Fruit fly (Drosophila melanogaster) whole organism, pupa: ENCODE results near the gene CG11892.

Experiments
- CG10348 ChIP-seq: fragments of 200-800 bp; sonication (Bioruptor generic); IDR thresholded peaks from 2 replicates; pipeline ENCODE4 v1.3.6; 2022; ENCODE audit warnings: missing biosample characterization, missing genetic modification characterization
- CG14655 ChIP-seq: fragments of 200-800 bp; sonication (Bioruptor generic); optimal IDR thresholded peaks from 3 replicates; lab custom pipeline; 2017; ENCODE audit warnings: mild to moderate bottlenecking, missing biosample characterization, missing genetic modification reagents, missing genetic modification characterization
- CG15710 ChIP-seq: fragments of 200-800 bp; sonication (Bioruptor generic); optimal IDR thresholded peaks from 2 replicates; lab custom pipeline; 2018; ENCODE audit warnings: missing biosample characterization, mild to moderate bottlenecking, missing genetic modification characterization, moderate library complexity
- CG17806 ChIP-seq: fragments of 200-800 bp; sonication (Bioruptor generic); optimal IDR thresholded peaks from 2 replicates; lab custom pipeline; 2018; ENCODE audit warnings: missing biosample characterization, mild to moderate bottlenecking, missing genetic modification characterization, moderate library complexity
- CG32121 ChIP-seq: fragments of 200-800 bp; sonication (Bioruptor generic); IDR thresholded peaks from 2 replicates; pipeline ENCODE4 v1.3.6; 2022; ENCODE audit warnings: missing biosample characterization, missing genetic modification characterization
- CG34367 ChIP-seq: fragments of 200-800 bp; sonication (Bioruptor generic); optimal IDR thresholded peaks from 2 replicates; lab custom pipeline; 2018; ENCODE audit warnings: missing biosample characterization, mild to moderate bottlenecking, missing genetic modification characterization
- CG8301 ChIP-seq: fragments of 200-800 bp; sonication (Bioruptor generic); optimal IDR thresholded peaks from 2 replicates; lab custom pipeline; 2018; ENCODE audit warnings: missing biosample characterization, mild to moderate bottlenecking, missing genetic modification characterization
- CG9948 ChIP-seq: fragments of 200-800 bp; sonication (Bioruptor generic); optimal IDR thresholded peaks from 2 replicates; lab custom pipeline; 2018; ENCODE audit warnings: missing biosample characterization, mild to moderate bottlenecking, missing genetic modification characterization, moderate library complexity
- D1 ChIP-seq: fragments of 200-800 bp; sonication (Bioruptor generic); optimal IDR thresholded peaks from 2 replicates; lab custom pipeline; 2018; ENCODE audit warnings: missing biosample characterization, mild to moderate bottlenecking, missing genetic modification characterization, moderate library complexity
- EcR ChIP-seq: fragments of 200-800 bp; sonication (Bioruptor generic); optimal IDR thresholded peaks from 3 replicates; lab custom pipeline; 2019; ENCODE audit warnings: missing biosample characterization, missing genetic modification characterization, mild to moderate bottlenecking, moderate library complexity, missing genetic modification reagents
- Pif1B ChIP-seq: fragments of 200-800 bp; sonication (Bioruptor generic); optimal IDR thresholded peaks from 3 replicates; lab custom pipeline; 2016; ENCODE audit warnings: missing biosample characterization, missing genetic modification characterization
- fd96Ca ChIP-seq: fragments of 200-800 bp; sonication (Bioruptor generic); IDR thresholded peaks from 3 replicates; pipeline ENCODE4 v1.3.6; 2022; ENCODE audit warnings: missing biosample characterization, missing genetic modification characterization
- rn ChIP-seq: fragments of 200-800 bp; sonication (Bioruptor generic); IDR thresholded peaks from 2 replicates; pipeline ENCODE4 v1.3.6; 2022; ENCODE audit warnings: missing biosample characterization, missing genetic modification characterization

DNA sequence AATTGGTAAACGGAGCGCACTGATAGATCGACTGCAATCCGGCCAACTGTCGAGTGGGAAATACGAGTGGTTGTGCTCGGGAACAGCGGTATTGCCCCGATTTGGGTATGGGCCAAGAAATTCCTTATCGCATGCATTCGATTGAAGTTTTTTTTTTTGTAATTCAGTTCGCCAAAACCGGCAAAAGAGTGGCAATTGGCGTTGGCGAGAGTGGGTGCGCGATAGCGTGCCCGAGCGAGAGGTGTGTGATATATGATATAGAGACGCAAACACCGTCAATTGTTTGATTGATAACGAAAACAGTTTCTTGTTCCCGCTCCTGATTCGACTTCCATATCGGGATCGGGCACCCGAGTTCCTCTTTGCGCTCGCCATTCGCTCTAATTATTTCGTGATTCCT is 32.4 kb downstream of the CG11892 start, which contains the start of gene CG31087:
- TF ChIP-seq CG34367 (no peak), CG10348 (GFP tag; lab: Robert Waterston, UW) (no peak), fd96Ca (no peak), CG15710 (tag; lab: Kevin White, UChicago) (no peak), CG9948 (tag; lab: Kevin White, UChicago) (no peak), D1 (no peak), CG17806 (tag; lab: Kevin White, UChicago) (no peak), CG32121 (GFP tag; lab: Robert Waterston, UW) (no peak), Pif1B (no peak), CG8301 (tag; lab: Kevin White, UChicago) (no peak), EcR (GFP tag; lab: Kevin White, UChicago) (no peak), CG14655 (GFP tag; lab: Kevin White, UChicago) (no peak), rn (GFP tag; lab: Robert Waterston, UW) (no peak)
